Worm (Caenorhabditis elegans): ENCODE results near the gene Y51H4A.938.

The Y51H4A.938 gene

ce11 chrIV:16502387-16502786 is 21.4 kb downstream of the Y51H4A.938 start:
- no peak for TF ChIP-seq efl-1 (optimal IDR thresholded peaks at IDR 0.05)
- TF ChIP-seq efl-1 (GFP tag; optimal IDR thresholded peaks at IDR 0.05 in 1 of 2): peak in 1 of 2 experiments; percentile 51
- no peak for TF ChIP-seq dsc-1 (tag; optimal IDR thresholded peaks at IDR 0.05)

- TF ChIP-seq efl-3 (GFP tag; optimal IDR thresholded peaks at IDR 0.05) (no peak), efl-1 (optimal IDR thresholded peaks at IDR 0.05) (no peak), efl-1 (GFP tag; optimal IDR thresholded peaks at IDR 0.05 in 1 of 2) (no peak), fkh-4 (tag; optimal IDR thresholded peaks at IDR 0.05; ENCODE audit: borderline replicate concordance) (no peak), unc-62 (GFP tag; optimal IDR thresholded peaks at IDR 0.05) (no peak), blmp-1 (tag; optimal IDR thresholded peaks at IDR 0.05) (no peak), lin-13 (GFP tag; optimal IDR thresholded peaks at IDR 0.05) (no peak), Y116A8C.19 (tag; optimal IDR thresholded peaks at IDR 0.05; ENCODE audit: borderline replicate concordance) (no peak), grh-1 (GFP tag; IDR thresholded peaks at IDR 0.05) (no peak), sup-37 (GFP tag; optimal IDR thresholded peaks at IDR 0.05) (no peak), egl-27 (tag; optimal IDR thresholded peaks at IDR 0.05) (no peak), alr-1 (tag; optimal IDR thresholded peaks at IDR 0.05; ENCODE audit: borderline replicate concordance) (no peak)
Observed at ce11 chrIV:16503049-16503448, 22.1 kb downstream of the Y51H4A.938 start.

ce11 chrIV:16503590-16504217 is 22.7 kb downstream of the Y51H4A.938 start:
- TF ChIP-seq egl-27 (tag; optimal IDR thresholded peaks at IDR 0.05) (no peak), ceh-82 (tag; optimal IDR thresholded peaks at IDR 0.05) (no peak), C34B4.2 (tag; optimal IDR thresholded peaks at IDR 0.05) (no peak), unc-62 (GFP tag; optimal IDR thresholded peaks at IDR 0.05) (no peak), fos-1 (tag; optimal IDR thresholded peaks at IDR 0.05) (no peak), unc-130 (tag; optimal IDR thresholded peaks at IDR 0.05) (no peak), mdl-1 (tag; optimal IDR thresholded peaks at IDR 0.05) (no peak), fkh-4 (tag; optimal IDR thresholded peaks at IDR 0.05; ENCODE audit: borderline replicate concordance) (no peak), egl-13 (tag; optimal IDR thresholded peaks at IDR 0.05) (no peak), lin-39 (tag; optimal IDR thresholded peaks at IDR 0.05) (no peak), elt-2 (tag; optimal IDR thresholded peaks at IDR 0.05) (no peak), Y116A8C.19 (tag; optimal IDR thresholded peaks at IDR 0.05; ENCODE audit: borderline replicate concordance) (no peak), alr-1 (tag; optimal IDR thresholded peaks at IDR 0.05; ENCODE audit: borderline replicate concordance) (no peak), nhr-90 (tag; optimal IDR thresholded peaks at IDR 0.05; ENCODE audit: poor library complexity) (no peak), snu-23 (GFP tag; optimal IDR thresholded peaks at IDR 0.05) (no peak)

- TF ChIP-seq aly-2 (tag; optimal IDR thresholded peaks at IDR 0.05): no peak
- no peak for TF ChIP-seq lsy-2 (tag; optimal IDR thresholded peaks at IDR 0.05)
- TF ChIP-seq unc-86 (tag; optimal IDR thresholded peaks at IDR 0.05): no peak
- TF ChIP-seq hlh-4 (tag; optimal IDR thresholded peaks at IDR 0.05): no peak
- TF ChIP-seq mdl-1 (tag; optimal IDR thresholded peaks at IDR 0.05): no peak
- no peak for TF ChIP-seq ceh-82 (tag; optimal IDR thresholded peaks at IDR 0.05)
- no peak for TF ChIP-seq fkh-4 (tag; optimal IDR thresholded peaks at IDR 0.05; ENCODE audit: borderline replicate concordance)
- no peak for TF ChIP-seq nhr-28 (tag; optimal IDR thresholded peaks at IDR 0.05)
- TF ChIP-seq nhr-20 (tag; optimal IDR thresholded peaks at IDR 0.05): no peak
- TF ChIP-seq ceh-8 (GFP tag; optimal IDR thresholded peaks at IDR 0.05): no peak
- TF ChIP-seq F16B12.6 (tag; optimal IDR thresholded peaks at IDR 0.05): no peak
- TF ChIP-seq lin-35 (GFP tag; optimal IDR thresholded peaks at IDR 0.05): no peak
- TF ChIP-seq unc-130 (tag; optimal IDR thresholded peaks at IDR 0.05): no peak
- TF ChIP-seq ces-1 (GFP tag; optimal IDR thresholded peaks at IDR 0.05): no peak
- no peak for TF ChIP-seq zag-1 (tag; optimal IDR thresholded peaks at IDR 0.05)
- no peak for TF ChIP-seq mab-9 (GFP tag; IDR thresholded peaks at IDR 0.05)
Observed at ce11 chrIV:16505632-16506203, 24.7 kb downstream of the Y51H4A.938 start, which contains the start of gene zip-7. TSS of gene zip-7 (minus strand) at chrIV:16505682.
